Fruit fly (Drosophila melanogaster): ENCODE measurements around the gene skd.

Gene skd

dm6 chr3L:21060189-21061070 lies 33.2 kb upstream of the skd start (continued):
- TF ChIP-seq CG11504 (tag; optimal IDR thresholded peaks at IDR 0.05) (peak; percentile 57), CG31365 (tag; optimal IDR thresholded peaks at IDR 0.05) (no peak), lola (GFP tag; optimal IDR thresholded peaks at IDR 0.05) (peak in 1 of 3 experiments; percentile 20), CG12104 (GFP tag; optimal IDR thresholded peaks at IDR 0.05) (no peak), MTF-1 (GFP tag; optimal IDR thresholded peaks at IDR 0.05; ENCODE audit: borderline replicate concordance) (no peak), Vsx1 (GFP tag; optimal IDR thresholded peaks at IDR 0.05) (no peak), Pdp1 (GFP tag; optimal IDR thresholded peaks at IDR 0.05) (peak in 1 of 2 experiments; percentile 64), cwo (GFP tag; optimal IDR thresholded peaks at IDR 0.05) (no peak), Eip74EF (GFP tag; optimal IDR thresholded peaks at IDR 0.05) (peak in 1 of 2 experiments; percentile 71), Doc3 (GFP tag; IDR thresholded peaks at IDR 0.05; ENCODE audit: partially characterized antibody) (no peak), fru (optimal IDR thresholded peaks at IDR 0.05) (no peak), phol (tag; optimal IDR thresholded peaks at IDR 0.05) (peak; percentile 55), dysf (GFP tag; IDR thresholded peaks at IDR 0.05) (no peak), pb (GFP tag; optimal IDR thresholded peaks at IDR 0.05) (no peak), gro (GFP tag; optimal IDR thresholded peaks at IDR 0.05) (no peak), CG7786 (GFP tag; optimal IDR thresholded peaks at IDR 0.05) (no peak), pfk (GFP tag; optimal IDR thresholded peaks at IDR 0.05) (no peak), CG12391 (tag; optimal IDR thresholded peaks at IDR 0.05) (peak; percentile 12), CG17359 (tag; optimal IDR thresholded peaks at IDR 0.05) (peak; percentile 29), rib (GFP tag; IDR thresholded peaks at IDR 0.05) (no peak), pros (GFP tag; optimal IDR thresholded peaks at IDR 0.05) (no peak), H15 (GFP tag; IDR thresholded peaks at IDR 0.05) (no peak), CG7839 (tag; optimal IDR thresholded peaks at IDR 0.05) (peak; percentile 19), CG15696 (tag; optimal IDR thresholded peaks at IDR 0.05) (no peak), CG11560 (tag; IDR thresholded peaks at IDR 0.05) (no peak), inv (GFP tag; IDR thresholded peaks at IDR 0.05; ENCODE audit: partially characterized antibody) (no peak), CG18262 (tag; optimal IDR thresholded peaks at IDR 0.05) (peak; percentile 61), bab2 (GFP tag; optimal IDR thresholded peaks at IDR 0.05) (no peak), toy (GFP tag; IDR thresholded peaks at IDR 0.05) (no peak), CG15514 (GFP tag; optimal IDR thresholded peaks at IDR 0.05) (no peak), jigr1 (GFP tag; IDR thresholded peaks at IDR 0.05) (no peak), Atf-2 (GFP tag; optimal IDR thresholded peaks at IDR 0.05) (no peak), Dll (GFP tag; IDR thresholded peaks at IDR 0.05; ENCODE audit: partially characterized antibody) (no peak), CG6813 (GFP tag; optimal IDR thresholded peaks at IDR 0.05) (no peak), CG13287 (GFP tag; IDR thresholded peaks at IDR 0.05; ENCODE audit: partially characterized antibody) (no peak), jumu (GFP tag; optimal IDR thresholded peaks at IDR 0.05) (no peak), Doc2 (GFP tag; IDR thresholded peaks at IDR 0.05) (no peak), CG18764 (GFP tag; optimal IDR thresholded peaks at IDR 0.05) (no peak), CG2678 (tag; optimal IDR thresholded peaks at IDR 0.05) (peak; percentile 27), ato (GFP tag; IDR thresholded peaks at IDR 0.05; ENCODE audit: partially characterized antibody) (no peak), ham (GFP tag; IDR thresholded peaks at IDR 0.05) (no peak), Oli (tag; optimal IDR thresholded peaks at IDR 0.05) (peak; percentile 39), Hr3 (GFP tag; optimal IDR thresholded peaks at IDR 0.05) (no peak), gsb (GFP tag; IDR thresholded peaks at IDR 0.05) (no peak), Taf1 (GFP tag; IDR thresholded peaks at IDR 0.05) (no peak), ap (GFP tag; IDR thresholded peaks at IDR 0.05) (no peak), prd (optimal IDR thresholded peaks at IDR 0.05) (no peak), prd (GFP tag; IDR thresholded peaks at IDR 0.05) (0 out of 3 replicates have a peak, but pooled peaks have one; percentile 27)
